Worm (Caenorhabditis elegans) whole organism, early embryonic: ENCODE data around the gene K06H7.1.

Experiments used
- pes-1 ChIP-seq: fragments of 200-800 bp; sonication (Bioruptor generic); IDR thresholded peaks from 2 replicates; pipeline ENCODE4 v1.3.6; 2022; ENCODE audit warnings: missing genetic modification reagents, missing genetic modification characterization, missing compliant biosample characterization

The K06H7.1 gene

DNA sequence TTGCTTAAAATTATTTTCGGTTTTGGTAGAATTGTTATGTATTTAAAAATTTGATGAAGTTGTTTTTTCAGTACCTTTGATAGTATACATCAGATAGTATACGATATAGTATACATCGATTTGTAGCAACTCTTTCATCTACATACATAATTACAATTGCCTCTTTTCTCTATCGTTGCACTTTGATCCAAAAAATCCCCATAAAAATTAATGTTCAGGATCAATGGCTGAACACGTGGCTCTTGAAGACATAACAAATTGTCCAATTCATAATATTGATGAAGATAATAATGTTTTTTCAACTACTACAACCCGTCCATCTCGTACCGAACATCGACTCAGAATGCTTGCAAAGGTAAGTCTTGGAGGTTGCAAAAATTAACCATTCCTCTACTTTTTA is 49.6 kb downstream of the K06H7.1 start, which contains the start of gene D2007.2:
TSS of gene D2007.2 (plus strand) at position 213 of the 400 bp plus-strand sequence.
- no peak for TF ChIP-seq pes-1 (GFP tag; lab: Robert Waterston, UW)
